Worm (Caenorhabditis elegans) whole organism, young adult: ENCODE data around the gene R02D1.2.
A peak's percentile ranks its signal among the peaks of the same experiment; 100 is the strongest.

ENCODE experiments used
- F23B12.7 ChIP-seq: sonication (generic microtip); optimal IDR thresholded peaks from 2 replicates; lab custom pipeline; 2017; ENCODE audit warnings: missing genetic modification characterization, mild to moderate bottlenecking, missing compliant biosample characterization, antibody characterized with exemption, moderate library complexity; ENCODE audit not compliant: insufficient read depth
- F49E8.2 ChIP-seq: sonication (generic microtip); optimal IDR thresholded peaks from 3 replicates; lab custom pipeline; 2017; ENCODE audit warnings: missing genetic modification characterization, mild to moderate bottlenecking, missing compliant biosample characterization, antibody characterized with exemption, moderate library complexity; ENCODE audit not compliant: insufficient read depth
- F52B5.7 ChIP-seq: sonication (generic microtip); optimal IDR thresholded peaks from 2 replicates; lab custom pipeline; 2016; ENCODE audit warnings: mild to moderate bottlenecking, missing genetic modification characterization, missing compliant biosample characterization
- K11D2.4 ChIP-seq: fragments of 200-800 bp; sonication (Bioruptor generic); IDR thresholded peaks from 2 replicates; pipeline ENCODE4 v1.3.6; 2022; ENCODE audit warnings: missing genetic modification reagents, missing genetic modification characterization, missing compliant biosample characterization
- ZK185.1 ChIP-seq: sonication (generic microtip); optimal IDR thresholded peaks from 2 replicates; lab custom pipeline; 2016; ENCODE audit warnings: mild to moderate bottlenecking, missing genetic modification characterization, missing compliant biosample characterization; ENCODE audit not compliant: poor library complexity, severe bottlenecking
- aptf-3 ChIP-seq: fragments of 200-800 bp; sonication (Bioruptor generic); IDR thresholded peaks from 2 replicates; pipeline ENCODE4 v1.3.6; 2022; ENCODE audit warnings: missing genetic modification characterization, missing compliant biosample characterization
- atf-7 ChIP-seq: sonication (generic microtip); optimal IDR thresholded peaks from 2 replicates; lab custom pipeline; 2017; ENCODE audit warnings: mild to moderate bottlenecking, missing genetic modification characterization, missing compliant biosample characterization
- athp-1 ChIP-seq: sonication (generic microtip); optimal IDR thresholded peaks from 2 replicates; lab custom pipeline; 2017; ENCODE audit warnings: mild to moderate bottlenecking, missing genetic modification characterization, missing compliant biosample characterization
- attf-3 ChIP-seq: fragments of 200-800 bp; sonication (Bioruptor generic); conservative IDR thresholded peaks from 2 replicates; pipeline ENCODE4 v1.3.6; 2022; ENCODE audit warnings: missing genetic modification reagents, missing genetic modification characterization, missing compliant biosample characterization
- cebp-1 ChIP-seq, 2 experiments: fragments of 200-800 bp in 1 of 2; sonication (Bioruptor generic) in 1 of 2; sonication (generic microtip) in 1 of 2; IDR thresholded peaks in 1 of 2; optimal IDR thresholded peaks in 1 of 2; 2 replicates each; pipeline versions ENCODE4 v1.3.6 to Lab custom; 2017 to 2022; ENCODE audit warnings: missing compliant biosample characterization in 2 of 2, missing genetic modification characterization in 2 of 2, mild to moderate bottlenecking in 1 of 2, missing genetic modification reagents in 1 of 2, moderate library complexity in 1 of 2
- ceh-100 ChIP-seq: fragments of 200-800 bp; sonication (Bioruptor generic); IDR thresholded peaks from 2 replicates; pipeline ENCODE4 v1.3.6; 2022; ENCODE audit warnings: missing genetic modification reagents, missing genetic modification characterization, missing compliant biosample characterization
- dox-1 ChIP-seq: fragments of 200-800 bp; sonication (Bioruptor generic); IDR thresholded peaks from 2 replicates; pipeline ENCODE4 v1.3.6; 2022; ENCODE audit warnings: missing genetic modification reagents, missing genetic modification characterization, missing compliant biosample characterization
- dpl-1 ChIP-seq: fragments of 150-350 bp; optimal IDR thresholded peaks from 2 replicates; lab custom pipeline; 2014; ENCODE audit warnings: missing biosample characterization, missing genetic modification reagents, missing genetic modification characterization
- egl-44 ChIP-seq: fragments of 200-800 bp; sonication (Bioruptor generic); IDR thresholded peaks from 2 replicates; pipeline ENCODE4 v1.3.6; 2022; ENCODE audit warnings: missing genetic modification reagents, missing genetic modification characterization, missing compliant biosample characterization
- egrh-3 ChIP-seq: fragments of 200-800 bp; sonication (Bioruptor generic); IDR thresholded peaks from 2 replicates; pipeline ENCODE4 v1.3.6; 2022; ENCODE audit warnings: missing genetic modification reagents, missing genetic modification characterization, missing compliant biosample characterization
- fkh-3 ChIP-seq: sonication (generic microtip); optimal IDR thresholded peaks from 2 replicates; lab custom pipeline; 2016; ENCODE audit warnings: mild to moderate bottlenecking, missing genetic modification characterization, missing compliant biosample characterization
- him-1 ChIP-seq: sonication (generic microtip); optimal IDR thresholded peaks from 2 replicates; lab custom pipeline; 2016; ENCODE audit warnings: missing genotype, missing genetic modification reagents, missing genetic modification characterization, missing compliant biosample characterization
- hlh-26 ChIP-seq: fragments of 200-800 bp; sonication (Bioruptor generic); conservative IDR thresholded peaks from 2 replicates; pipeline ENCODE4 v1.3.6; 2022; ENCODE audit warnings: missing genetic modification reagents, missing genetic modification characterization, missing compliant biosample characterization
- hmg-20 ChIP-seq: fragments of 200-800 bp; sonication (Bioruptor generic); IDR thresholded peaks from 2 replicates; pipeline ENCODE4 v1.3.6; 2022; ENCODE audit warnings: missing genetic modification reagents, missing genetic modification characterization, missing compliant biosample characterization
- hsf-1 ChIP-seq: fragments of 200-800 bp; sonication (Bioruptor generic); IDR thresholded peaks from 2 replicates; pipeline ENCODE4 v1.3.6; 2022; ENCODE audit warnings: missing genetic modification reagents, missing genetic modification characterization, missing compliant biosample characterization
- let-607 ChIP-seq, 2 experiments: fragments of 200-800 bp in 1 of 2; sonication (Bioruptor generic) in 1 of 2; sonication (generic microtip) in 1 of 2; optimal IDR thresholded peaks; 2 replicates each; lab custom pipeline; 2016 to 2018; ENCODE audit warnings: mild to moderate bottlenecking in 2 of 2, missing compliant biosample characterization in 2 of 2, missing genetic modification characterization in 2 of 2, moderate library complexity in 2 of 2, missing genotype in 1 of 2
- lin-35 ChIP-seq, 3 experiments: fragments of 150-350 bp in 2 of 3; sonication (generic microtip) in 1 of 3; optimal IDR thresholded peaks; 2 replicates each; lab custom pipeline; 2014 to 2018; ENCODE audit warnings: missing biosample characterization in 3 of 3, missing genetic modification characterization in 3 of 3, missing genetic modification reagents in 3 of 3
- lsy-27 ChIP-seq: sonication (generic microtip); optimal IDR thresholded peaks from 2 replicates; lab custom pipeline; 2017; ENCODE audit warnings: missing genetic modification characterization, mild to moderate bottlenecking, missing compliant biosample characterization, antibody characterized with exemption, missing genotype, borderline replicate concordance; ENCODE audit not compliant: insufficient read depth
- madf-10 ChIP-seq: sonication (generic microtip); optimal IDR thresholded peaks from 2 replicates; lab custom pipeline; 2016; ENCODE audit warnings: mild to moderate bottlenecking, missing genetic modification characterization, missing compliant biosample characterization
- madf-3 ChIP-seq: fragments of 200-800 bp; sonication (Bioruptor generic); IDR thresholded peaks from 2 replicates; pipeline ENCODE4 v1.3.6; 2022; ENCODE audit warnings: missing genetic modification reagents, missing genetic modification characterization, missing compliant biosample characterization
- mel-28 ChIP-seq: sonication (generic microtip); optimal IDR thresholded peaks from 2 replicates; lab custom pipeline; 2016; ENCODE audit warnings: borderline replicate concordance, mild to moderate bottlenecking, missing genetic modification characterization, missing compliant biosample characterization
- nfyb-1 ChIP-seq: fragments of 200-800 bp; sonication (Bioruptor generic); IDR thresholded peaks from 2 replicates; pipeline ENCODE4 v1.3.6; 2022; ENCODE audit warnings: missing genetic modification reagents, missing genetic modification characterization, missing compliant biosample characterization
- nhr-120 ChIP-seq: fragments of 200-800 bp; sonication (Bioruptor generic); IDR thresholded peaks from 2 replicates; pipeline ENCODE4 v1.3.6; 2022; ENCODE audit warnings: missing genetic modification characterization, missing compliant biosample characterization
- nhr-80 ChIP-seq: sonication (generic microtip); optimal IDR thresholded peaks from 2 replicates; lab custom pipeline; 2016; ENCODE audit warnings: missing genetic modification characterization, missing compliant biosample characterization
- nhr-90 ChIP-seq: sonication (generic microtip); optimal IDR thresholded peaks from 2 replicates; lab custom pipeline; 2016; ENCODE audit warnings: missing genotype, mild to moderate bottlenecking, missing genetic modification characterization, missing compliant biosample characterization
- pbrm-1 ChIP-seq: fragments of 200-800 bp; sonication (Bioruptor generic); IDR thresholded peaks from 2 replicates; pipeline ENCODE4 v1.3.6; 2022; ENCODE audit warnings: missing genetic modification reagents, missing genetic modification characterization, missing compliant biosample characterization
- rcor-1 ChIP-seq: fragments of 200-800 bp; sonication (Bioruptor generic); IDR thresholded peaks from 2 replicates; pipeline ENCODE4 v1.3.6; 2022; ENCODE audit warnings: missing genetic modification reagents, missing genetic modification characterization, missing compliant biosample characterization
- snpc-1.3 ChIP-seq: sonication (generic microtip); optimal IDR thresholded peaks from 2 replicates; lab custom pipeline; 2017; ENCODE audit warnings: missing genetic modification characterization, mild to moderate bottlenecking, missing compliant biosample characterization, antibody characterized with exemption, moderate library complexity, missing genotype, missing genetic modification reagents; ENCODE audit not compliant: insufficient read depth
- tlf-1 ChIP-seq: fragments of 200-800 bp; sonication (Bioruptor generic); optimal IDR thresholded peaks from 2 replicates; lab custom pipeline; 2018; ENCODE audit warnings: mild to moderate bottlenecking, missing genetic modification characterization, missing compliant biosample characterization
- zim-3 ChIP-seq: sonication (generic microtip); optimal IDR thresholded peaks from 2 replicates; lab custom pipeline; 2017; ENCODE audit warnings: mild to moderate bottlenecking, missing genetic modification characterization, moderate library complexity, missing compliant biosample characterization
- ztf-18 ChIP-seq: sonication (generic microtip); optimal IDR thresholded peaks from 2 replicates; lab custom pipeline; 2016; ENCODE audit warnings: missing genotype, mild to moderate bottlenecking, missing genetic modification characterization, missing compliant biosample characterization
- ztf-25 ChIP-seq: fragments of 200-800 bp; sonication (Bioruptor generic); IDR thresholded peaks from 2 replicates; pipeline ENCODE4 v1.3.6; 2022; ENCODE audit warnings: missing genetic modification reagents, missing genetic modification characterization, missing compliant biosample characterization
- ztf-26 ChIP-seq: sonication (generic microtip); optimal IDR thresholded peaks from 2 replicates; lab custom pipeline; 2017; ENCODE audit warnings: missing genetic modification characterization, missing compliant biosample characterization
- ztf-28 ChIP-seq: fragments of 200-800 bp; sonication (Bioruptor generic); IDR thresholded peaks from 2 replicates; pipeline ENCODE4 v1.3.6; 2022; ENCODE audit warnings: missing genetic modification reagents, missing genetic modification characterization, missing compliant biosample characterization

R02D1.2 gene

ce11 chrV:4345714-4346113 is 23.1 kb upstream of the R02D1.2 start, which contains the start of gene figl-1 (continued):
- TF ChIP-seq pbrm-1 (GFP tag; lab: Robert Waterston, UW) (peak; percentile 23; the same call in 1 of the 2 replicates), hlh-26 (GFP tag; lab: Robert Waterston, UW) (no peak), madf-3 (GFP tag; lab: Robert Waterston, UW) (0 out of 2 replicates have a peak, but pooled peaks have one; percentile 59), F23B12.7 (no peak), nhr-120 (GFP tag; lab: Robert Waterston, UW) (no peak), F52B5.7 (tag; lab: Kevin White, UChicago) (no peak), rcor-1 (GFP tag; lab: Robert Waterston, UW) (no peak), attf-3 (GFP tag; lab: Robert Waterston, UW) (no peak), dox-1 (no peak), him-1 (no peak), ZK185.1 (tag; lab: Kevin White, UChicago) (no peak), egl-44 (no peak), nfyb-1 (peak; percentile 56), aptf-3 (no peak), athp-1 (tag; lab: Kevin White, UChicago) (peak; percentile 10), fkh-3 (tag; lab: Kevin White, UChicago) (no peak), tlf-1 (GFP tag; lab: Kevin White, UChicago) (no peak), lin-35 (GFP tag; optimal IDR thresholded peaks at IDR 0.05; lab: Kevin White, UChicago) (no peak), madf-10 (tag; lab: Kevin White, UChicago) (no peak), egrh-3 (GFP tag; lab: Robert Waterston, UW) (no peak), hsf-1 (GFP tag; lab: Robert Waterston, UW) (no peak), ztf-25 (GFP tag; lab: Robert Waterston, UW) (no peak), nhr-80 (tag; lab: Kevin White, UChicago) (no peak), mel-28 (no peak), K11D2.4 (GFP tag; lab: Robert Waterston, UW) (no peak), nhr-90 (tag; lab: Kevin White, UChicago) (no peak), ztf-26 (tag; lab: Kevin White, UChicago) (no peak), hmg-20 (GFP tag; lab: Robert Waterston, UW) (no peak), lsy-27 (tag; lab: Kevin White, UChicago) (no peak), ztf-18 (no peak), atf-7 (no peak), ztf-28 (no peak), dpl-1 (GFP tag; lab: Kevin White, UChicago) (no peak), zim-3 (peak; percentile 12), let-607 (tag; optimal IDR thresholded peaks at IDR 0.05; lab: Kevin White, UChicago) (no peak), ceh-100 (GFP tag; lab: Robert Waterston, UW) (no peak), snpc-1.3 (tag; lab: Kevin White, UChicago) (no peak), F49E8.2 (peak; percentile 27)

ce11 chrV:4341736-4342135 is 19.1 kb upstream of the R02D1.2 start:
- peak; percentile 72; the same call in 1 of the 2 replicates for TF ChIP-seq cebp-1 (GFP tag; IDR thresholded peaks at IDR 0.05; lab: Robert Waterston, UW)
- TF ChIP-seq cebp-1 (tag; optimal IDR thresholded peaks at IDR 0.05; lab: Kevin White, UChicago): peak; percentile 88
- no peak for TF ChIP-seq ZK185.1 (tag; lab: Kevin White, UChicago)
